Worm (Caenorhabditis elegans) whole organism, young adult: ENCODE measurements around the gene K02F3.9.

Source experiments
- B0336.3 ChIP-seq: fragments of 200-800 bp; sonication (Bioruptor generic); IDR thresholded peaks from 2 replicates; pipeline ENCODE4 v1.3.6; 2022; ENCODE audit warnings: missing genetic modification characterization, missing compliant biosample characterization
- F33H1.4 ChIP-seq: fragments of 200-800 bp; sonication (Bioruptor generic); IDR thresholded peaks from 2 replicates; pipeline ENCODE4 v1.3.6; 2022; ENCODE audit warnings: missing genetic modification reagents, missing genetic modification characterization, missing compliant biosample characterization
- F37B4.10 ChIP-seq: fragments of 200-800 bp; sonication (Bioruptor generic); IDR thresholded peaks from 2 replicates; pipeline ENCODE4 v1.3.6; 2022; ENCODE audit warnings: missing genetic modification characterization, missing compliant biosample characterization
- F39B2.1 ChIP-seq: fragments of 200-800 bp; sonication (Bioruptor generic); IDR thresholded peaks from 2 replicates; pipeline ENCODE4 v1.3.6; 2022; ENCODE audit warnings: missing genetic modification reagents, missing genetic modification characterization, missing compliant biosample characterization
- F49E8.2 ChIP-seq: sonication (generic microtip); optimal IDR thresholded peaks from 3 replicates; lab custom pipeline; 2017; ENCODE audit warnings: missing genetic modification characterization, mild to moderate bottlenecking, missing compliant biosample characterization, antibody characterized with exemption, moderate library complexity; ENCODE audit not compliant: insufficient read depth
- T07F8.4 ChIP-seq: sonication (generic microtip); optimal IDR thresholded peaks from 2 replicates; lab custom pipeline; 2016; ENCODE audit warnings: mild to moderate bottlenecking, missing genetic modification characterization, moderate library complexity, missing compliant biosample characterization
- Y53F4B.3 ChIP-seq: fragments of 200-800 bp; sonication (Bioruptor generic); IDR thresholded peaks from 2 replicates; pipeline ENCODE4 v1.3.6; 2022; ENCODE audit warnings: missing genetic modification reagents, missing genetic modification characterization, missing compliant biosample characterization
- Y53G8AR.9 ChIP-seq: fragments of 200-800 bp; sonication (Bioruptor generic); conservative IDR thresholded peaks from 2 replicates; pipeline ENCODE4 v1.3.6; 2022; ENCODE audit warnings: missing genetic modification reagents, missing genetic modification characterization, missing compliant biosample characterization
- Y95B8A.8 ChIP-seq: fragments of 200-800 bp; sonication (Bioruptor generic); IDR thresholded peaks from 2 replicates; pipeline ENCODE4 v1.3.6; 2022; ENCODE audit warnings: missing genetic modification reagents, missing genetic modification characterization, missing compliant biosample characterization
- ZK185.1 ChIP-seq: sonication (generic microtip); optimal IDR thresholded peaks from 2 replicates; lab custom pipeline; 2016; ENCODE audit warnings: mild to moderate bottlenecking, missing genetic modification characterization, missing compliant biosample characterization; ENCODE audit not compliant: poor library complexity, severe bottlenecking
- akir-1 ChIP-seq: fragments of 200-800 bp; sonication (Bioruptor generic); optimal IDR thresholded peaks from 2 replicates; lab custom pipeline; 2018; ENCODE audit warnings: mild to moderate bottlenecking, missing genetic modification characterization, moderate library complexity, missing compliant biosample characterization
- ama-1 ChIP-seq, 3 experiments: fragments of 150-350 bp in 1 of 3; sonication (generic microtip) in 2 of 3; optimal IDR thresholded peaks; 2 replicates each; lab custom pipeline; 2014 to 2018; ENCODE audit warnings: missing biosample characterization in 2 of 3, missing genetic modification characterization in 2 of 3, missing genetic modification reagents in 2 of 3
- aptf-3 ChIP-seq: fragments of 200-800 bp; sonication (Bioruptor generic); IDR thresholded peaks from 2 replicates; pipeline ENCODE4 v1.3.6; 2022; ENCODE audit warnings: missing genetic modification characterization, missing compliant biosample characterization
- athp-1 ChIP-seq: sonication (generic microtip); optimal IDR thresholded peaks from 2 replicates; lab custom pipeline; 2017; ENCODE audit warnings: mild to moderate bottlenecking, missing genetic modification characterization, missing compliant biosample characterization
- attf-6 ChIP-seq: fragments of 200-800 bp; sonication (Bioruptor generic); IDR thresholded peaks from 2 replicates; pipeline ENCODE4 v1.3.6; 2022; ENCODE audit warnings: missing genetic modification reagents, missing genetic modification characterization, missing compliant biosample characterization
- cebp-1 ChIP-seq, 2 experiments: fragments of 200-800 bp in 1 of 2; sonication (Bioruptor generic) in 1 of 2; sonication (generic microtip) in 1 of 2; IDR thresholded peaks in 1 of 2; optimal IDR thresholded peaks in 1 of 2; 2 replicates each; pipeline versions ENCODE4 v1.3.6 to Lab custom; 2017 to 2022; ENCODE audit warnings: missing compliant biosample characterization in 2 of 2, missing genetic modification characterization in 2 of 2, mild to moderate bottlenecking in 1 of 2, missing genetic modification reagents in 1 of 2, moderate library complexity in 1 of 2
- ceh-40 ChIP-seq: fragments of 200-800 bp; sonication (Bioruptor generic); IDR thresholded peaks from 2 replicates; pipeline ENCODE4 v1.3.6; 2022; ENCODE audit warnings: missing genetic modification characterization, missing compliant biosample characterization
- ceh-58 ChIP-seq: fragments of 200-800 bp; sonication (Bioruptor generic); IDR thresholded peaks from 2 replicates; pipeline ENCODE4 v1.3.6; 2022; ENCODE audit warnings: missing genetic modification characterization, missing compliant biosample characterization
- ceh-91 ChIP-seq: fragments of 200-800 bp; sonication (Bioruptor generic); IDR thresholded peaks from 2 replicates; pipeline ENCODE4 v1.3.6; 2022; ENCODE audit warnings: missing genetic modification reagents, missing genetic modification characterization, missing compliant biosample characterization
- die-1 ChIP-seq: sonication (generic microtip); optimal IDR thresholded peaks from 2 replicates; lab custom pipeline; 2016; ENCODE audit warnings: missing genotype, mild to moderate bottlenecking, missing genetic modification characterization, missing compliant biosample characterization
- dox-1 ChIP-seq: fragments of 200-800 bp; sonication (Bioruptor generic); IDR thresholded peaks from 2 replicates; pipeline ENCODE4 v1.3.6; 2022; ENCODE audit warnings: missing genetic modification reagents, missing genetic modification characterization, missing compliant biosample characterization
- egl-18 ChIP-seq: fragments of 200-800 bp; sonication (Bioruptor generic); IDR thresholded peaks from 2 replicates; pipeline ENCODE4 v1.3.6; 2022; ENCODE audit warnings: missing genetic modification reagents, missing genetic modification characterization, missing compliant biosample characterization
- ekl-4 ChIP-seq: fragments of 200-800 bp; sonication (Bioruptor generic); IDR thresholded peaks from 2 replicates; pipeline ENCODE4 v1.3.6; 2022; ENCODE audit warnings: missing genetic modification reagents, missing genetic modification characterization, missing compliant biosample characterization
- hrde-1 ChIP-seq: sonication (generic microtip); optimal IDR thresholded peaks from 2 replicates; lab custom pipeline; 2016; ENCODE audit warnings: missing genetic modification characterization, mild to moderate bottlenecking, missing compliant biosample characterization, moderate library complexity, missing genotype, missing genetic modification reagents, borderline replicate concordance
- lag-1 ChIP-seq: fragments of 200-800 bp; sonication (Bioruptor generic); IDR thresholded peaks from 2 replicates; pipeline ENCODE4 v1.3.6; 2022; ENCODE audit warnings: missing genetic modification reagents, missing genetic modification characterization, missing compliant biosample characterization
- lin-26 ChIP-seq: fragments of 200-800 bp; sonication (Bioruptor generic); IDR thresholded peaks from 2 replicates; pipeline ENCODE4 v1.3.6; 2022; ENCODE audit warnings: missing genetic modification reagents, missing genetic modification characterization, missing compliant biosample characterization
- lin-54 ChIP-seq: fragments of 200-800 bp; sonication (Bioruptor generic); optimal IDR thresholded peaks from 2 replicates; lab custom pipeline; 2018; ENCODE audit warnings: mild to moderate bottlenecking, missing genetic modification characterization, missing compliant biosample characterization
- lsl-1 ChIP-seq: fragments of 200-800 bp; sonication (Bioruptor generic); optimal IDR thresholded peaks from 2 replicates; lab custom pipeline; 2018; ENCODE audit warnings: mild to moderate bottlenecking, missing genetic modification characterization, moderate library complexity, missing compliant biosample characterization
- madf-3 ChIP-seq: fragments of 200-800 bp; sonication (Bioruptor generic); IDR thresholded peaks from 2 replicates; pipeline ENCODE4 v1.3.6; 2022; ENCODE audit warnings: missing genetic modification reagents, missing genetic modification characterization, missing compliant biosample characterization
- madf-6 ChIP-seq: fragments of 200-800 bp; sonication (Bioruptor generic); IDR thresholded peaks from 2 replicates; pipeline ENCODE4 v1.3.6; 2022; ENCODE audit warnings: missing genetic modification reagents, missing genetic modification characterization, missing compliant biosample characterization
- pbrm-1 ChIP-seq: fragments of 200-800 bp; sonication (Bioruptor generic); IDR thresholded peaks from 2 replicates; pipeline ENCODE4 v1.3.6; 2022; ENCODE audit warnings: missing genetic modification reagents, missing genetic modification characterization, missing compliant biosample characterization
- snpc-1.1 ChIP-seq: sonication (generic microtip); optimal IDR thresholded peaks from 2 replicates; lab custom pipeline; 2017; ENCODE audit warnings: missing genetic modification characterization, mild to moderate bottlenecking, missing compliant biosample characterization, antibody characterized with exemption, moderate library complexity, missing genotype, missing genetic modification reagents; ENCODE audit not compliant: insufficient read depth
- snpc-3.4 ChIP-seq: sonication (generic microtip); optimal IDR thresholded peaks from 2 replicates; lab custom pipeline; 2017; ENCODE audit warnings: missing genetic modification characterization, mild to moderate bottlenecking, missing compliant biosample characterization, antibody characterized with exemption, moderate library complexity, missing genotype, missing genetic modification reagents
- tbp1 ChIP-seq: fragments of 200-800 bp; sonication (Bioruptor generic); optimal IDR thresholded peaks from 2 replicates; lab custom pipeline; 2018; ENCODE audit warnings: mild to moderate bottlenecking, missing genetic modification characterization, missing compliant biosample characterization
- unc-62 ChIP-seq: fragments of 150-350 bp; optimal IDR thresholded peaks from 2 replicates; lab custom pipeline; 2014; ENCODE audit warnings: missing biosample characterization, missing genetic modification reagents, missing genetic modification characterization
- zfh-2 ChIP-seq: fragments of 200-800 bp; sonication (Bioruptor generic); conservative IDR thresholded peaks from 2 replicates; pipeline ENCODE4 v1.3.6; 2022; ENCODE audit warnings: missing genetic modification reagents, missing genetic modification characterization, missing compliant biosample characterization

Gene K02F3.9

ce11 chrIII:886726-887125 is 45.6 kb upstream of the K02F3.9 start, which contains the start of gene zer-1:
zer-1 (minus strand) TSS chrIII:886793.
- TF ChIP-seq zfh-2 (GFP tag; lab: Robert Waterston, UW): no peak
- no peak for TF ChIP-seq lag-1 (GFP tag; lab: Robert Waterston, UW)

- TF ChIP-seq F39B2.1 (GFP tag; lab: Robert Waterston, UW) (no peak), unc-62 (GFP tag; lab: Kevin White, UChicago) (no peak), T07F8.4 (tag; lab: Kevin White, UChicago) (no peak), egl-18 (GFP tag; lab: Robert Waterston, UW) (no peak), Y95B8A.8 (GFP tag; lab: Robert Waterston, UW) (no peak), ceh-40 (GFP tag; lab: Robert Waterston, UW) (no peak), tbp1 (no peak), F33H1.4 (GFP tag; lab: Robert Waterston, UW) (no peak)
These were observed 42.4 kb upstream of the K02F3.9 start for ce11 chrIII:883595-883994.

ce11 chrIII:881460-881859 is 40.3 kb upstream of the K02F3.9 start:
- no peak for TF ChIP-seq cebp-1 (GFP tag; IDR thresholded peaks at IDR 0.05; lab: Robert Waterston, UW)
- TF ChIP-seq cebp-1 (tag; optimal IDR thresholded peaks at IDR 0.05; lab: Kevin White, UChicago): peak; percentile 19
- no peak for TF ChIP-seq ama-1 (optimal IDR thresholded peaks at IDR 0.05; lab: Kevin White, UChicago)
- peak in 1 of 2 experiments; percentile 66 for TF ChIP-seq ama-1 (GFP tag; optimal IDR thresholded peaks at IDR 0.05; lab: Kevin White, UChicago)
- peak; percentile 22 for TF ChIP-seq lin-54 (GFP tag; lab: Kevin White, UChicago)
- TF ChIP-seq snpc-3.4 (tag; lab: Kevin White, UChicago): peak; percentile 39
- TF ChIP-seq Y95B8A.8 (GFP tag; lab: Robert Waterston, UW): peak; percentile 69; the same call in 1 of the 2 replicates
- peak; percentile 19; the same call in 1 of the 2 replicates for TF ChIP-seq dox-1 (GFP tag; lab: Robert Waterston, UW)
- TF ChIP-seq athp-1 (tag; lab: Kevin White, UChicago): peak; percentile 78
- TF ChIP-seq attf-6 (GFP tag; lab: Robert Waterston, UW): 0 out of 2 replicates have a peak, but pooled peaks have one; percentile 9
- peak; percentile 70 for TF ChIP-seq B0336.3 (GFP tag; lab: Robert Waterston, UW)
- peak; percentile 29; the same call in 1 of the 2 replicates for TF ChIP-seq pbrm-1
- TF ChIP-seq zfh-2 (GFP tag; lab: Robert Waterston, UW): no peak
- TF ChIP-seq Y53F4B.3: 0 out of 2 replicates have a peak, but pooled peaks have one; percentile 14
- TF ChIP-seq ceh-91 (GFP tag; lab: Robert Waterston, UW): no peak
- peak; percentile 86 for TF ChIP-seq F49E8.2 (tag; lab: Kevin White, UChicago)
- TF ChIP-seq ceh-58: 0 out of 2 replicates have a peak, but pooled peaks have one; percentile 15
- no peak for TF ChIP-seq akir-1 (GFP tag; lab: Kevin White, UChicago)
- TF ChIP-seq madf-6 (GFP tag; lab: Robert Waterston, UW): no peak
- TF ChIP-seq Y53G8AR.9 (GFP tag; lab: Robert Waterston, UW): 0 out of 2 replicates have a peak, but pooled peaks have one; percentile 43
- no peak for TF ChIP-seq aptf-3 (GFP tag; lab: Robert Waterston, UW)
- peak; percentile 16 for TF ChIP-seq ZK185.1 (tag; lab: Kevin White, UChicago)
- peak; percentile 10 for TF ChIP-seq snpc-1.1 (tag; lab: Kevin White, UChicago)
- peak; percentile 52 for TF ChIP-seq ekl-4
- peak; percentile 5 for TF ChIP-seq die-1 (tag; lab: Kevin White, UChicago)
- TF ChIP-seq hrde-1: peak; percentile 25
- peak; percentile 33 for TF ChIP-seq lsl-1 (GFP tag; lab: Kevin White, UChicago)
- peak; percentile 76; the same call in 1 of the 2 replicates for TF ChIP-seq madf-3 (GFP tag; lab: Robert Waterston, UW)
- no peak for TF ChIP-seq F37B4.10 (GFP tag; lab: Robert Waterston, UW)
- TF ChIP-seq lin-26 (GFP tag; lab: Robert Waterston, UW): peak; percentile 54
- peak; percentile 15 for TF ChIP-seq tbp1
- TF ChIP-seq, all 124 proteins: peak for 23
